Fruit fly (Drosophila melanogaster) whole organism, adult: ENCODE measurements around the gene CG32148.

ENCODE experiments used
- bab1 ChIP-seq: fragments of 200-800 bp; sonication (Bioruptor generic); optimal IDR thresholded peaks from 3 replicates; lab custom pipeline; 2019; ENCODE audit warnings: missing biosample characterization, mild to moderate bottlenecking, missing genetic modification characterization, moderate library complexity
- cic ChIP-seq: fragments of 200-800 bp; sonication (Bioruptor generic); optimal IDR thresholded peaks from 2 replicates; lab custom pipeline; 2017; ENCODE audit warnings: missing biosample characterization, mild to moderate bottlenecking, missing genetic modification characterization, moderate library complexity
- kay ChIP-seq: fragments of 200-800 bp; sonication (Bioruptor generic); peaks from one replicate; lab custom pipeline; 2016; ENCODE audit warnings: missing biosample characterization, missing genetic modification characterization, borderline replicate concordance
- ovo ChIP-seq: fragments of 200-800 bp; sonication (Bioruptor generic); optimal IDR thresholded peaks from 2 replicates; lab custom pipeline; 2016; ENCODE audit warnings: missing biosample characterization, missing genetic modification characterization

- TF ChIP-seq cic (no peak), ovo (GFP tag; lab: Kevin White, UChicago) (no peak), bab1 (GFP tag; lab: Kevin White, UChicago) (no peak), kay (GFP tag; lab: Kevin White, UChicago) (no peak)
Measured at dm6 chr3L:15054477-15054876, 31.2 kb downstream of the CG32148 start, which contains the start of gene EAChm.
